Worm (Caenorhabditis elegans) whole organism, L4 larva: ENCODE measurements around the gene F08F8.10.

ENCODE experiments used
- F10B5.3 ChIP-seq: sonication (generic microtip); optimal IDR thresholded peaks from 2 replicates; lab custom pipeline; 2016; ENCODE audit warnings: mild to moderate bottlenecking, missing genetic modification characterization, missing compliant biosample characterization
- F44E2.7 ChIP-seq: fragments of 200-800 bp; sonication (Bioruptor generic); IDR thresholded peaks from 2 replicates; pipeline ENCODE4 v2.1.2; 2022; ENCODE audit warnings: missing genetic modification characterization, missing compliant biosample characterization
- F49E8.2 ChIP-seq: sonication (generic microtip); optimal IDR thresholded peaks from 2 replicates; lab custom pipeline; 2016; ENCODE audit warnings: missing compliant biosample characterization, mild to moderate bottlenecking, missing genetic modification characterization, borderline replicate concordance
- R02D3.7 ChIP-seq: fragments of 150-350 bp; sonication (generic microtip); optimal IDR thresholded peaks from 3 replicates; lab custom pipeline; 2014; ENCODE audit warnings: missing biosample characterization, missing genetic modification characterization
- T20F7.1 ChIP-seq: fragments of 200-800 bp; sonication (Bioruptor generic); optimal IDR thresholded peaks from 2 replicates; lab custom pipeline; 2018; ENCODE audit warnings: mild to moderate bottlenecking, missing genetic modification characterization, missing compliant biosample characterization
- Y48G9A.11 ChIP-seq: fragments of 200-800 bp; sonication (Bioruptor generic); IDR thresholded peaks from 2 replicates; pipeline ENCODE4 v1.3.6; 2022; ENCODE audit warnings: missing genetic modification reagents, missing genetic modification characterization, missing compliant biosample characterization
- aly-2 ChIP-seq: sonication (generic microtip); optimal IDR thresholded peaks from 2 replicates; lab custom pipeline; 2018; ENCODE audit warnings: missing biosample characterization, missing genetic modification characterization
- ama-1 ChIP-seq: fragments of 150-350 bp; optimal IDR thresholded peaks from 2 replicates; lab custom pipeline; 2014; ENCODE audit warnings: inconsistent platforms, mixed read lengths
- ceh-32 ChIP-seq: sonication (generic microtip); optimal IDR thresholded peaks from 2 replicates; lab custom pipeline; 2016; ENCODE audit warnings: mild to moderate bottlenecking, missing genetic modification characterization, missing compliant biosample characterization; ENCODE audit not compliant: poor library complexity
- ceh-62 ChIP-seq: sonication (generic microtip); optimal IDR thresholded peaks from 2 replicates; lab custom pipeline; 2017; ENCODE audit warnings: missing biosample characterization, missing genetic modification characterization
- ceh-82 ChIP-seq: sonication (generic microtip); optimal IDR thresholded peaks from 2 replicates; lab custom pipeline; 2017; ENCODE audit warnings: missing biosample characterization, missing genetic modification characterization
- ctbp-1 ChIP-seq: fragments of 200-800 bp; sonication (Bioruptor generic); IDR thresholded peaks from 2 replicates; pipeline ENCODE4 v1.3.6; 2022; ENCODE audit warnings: missing genetic modification reagents, missing genetic modification characterization, missing compliant biosample characterization
- daf-19 ChIP-seq: fragments of 200-800 bp; sonication (Bioruptor generic); conservative IDR thresholded peaks from 2 replicates; pipeline ENCODE4 v1.3.6; 2022; ENCODE audit warnings: missing genetic modification characterization, missing compliant biosample characterization
- dmd-6 ChIP-seq: fragments of 200-800 bp; sonication (Bioruptor generic); IDR thresholded peaks from 2 replicates; pipeline ENCODE4 v1.3.6; 2022; ENCODE audit warnings: missing genetic modification reagents, missing genetic modification characterization, missing compliant biosample characterization
- dmd-9 ChIP-seq: fragments of 200-800 bp; sonication (Bioruptor generic); IDR thresholded peaks from 2 replicates; pipeline ENCODE4 v1.3.6; 2022; ENCODE audit warnings: missing genetic modification reagents, missing genetic modification characterization, missing compliant biosample characterization
- duxl-1 ChIP-seq: sonication (generic microtip); optimal IDR thresholded peaks from 2 replicates; lab custom pipeline; 2016; ENCODE audit warnings: mild to moderate bottlenecking, missing genetic modification characterization, moderate library complexity, missing compliant biosample characterization; ENCODE audit not compliant: poor library complexity
- egl-27 ChIP-seq: sonication (generic microtip); optimal IDR thresholded peaks from 3 replicates; lab custom pipeline; 2017; ENCODE audit warnings: missing biosample characterization, missing genetic modification reagents, missing genetic modification characterization
- fkh-10 ChIP-seq: fragments of 150-350 bp; optimal IDR thresholded peaks from 2 replicates; lab custom pipeline; 2014; ENCODE audit warnings: missing biosample characterization, missing genetic modification reagents, missing genetic modification characterization
- gei-8 ChIP-seq: fragments of 200-800 bp; sonication (Bioruptor generic); optimal IDR thresholded peaks from 2 replicates; lab custom pipeline; 2018; ENCODE audit warnings: mild to moderate bottlenecking, missing genetic modification characterization, missing compliant biosample characterization
- hlh-11 ChIP-seq: fragments of 200-800 bp; sonication (Bioruptor generic); optimal IDR thresholded peaks from 2 replicates; lab custom pipeline; 2018; ENCODE audit warnings: mild to moderate bottlenecking, missing genetic modification characterization, missing compliant biosample characterization
- jun-1 ChIP-seq: fragments of 150-350 bp; optimal IDR thresholded peaks from 2 replicates; lab custom pipeline; 2014; ENCODE audit warnings: missing biosample characterization, missing genetic modification reagents, missing genetic modification characterization
- lin-1 ChIP-seq: fragments of 200-800 bp; sonication (Bioruptor generic); IDR thresholded peaks from 2 replicates; pipeline ENCODE4 v1.3.6; 2022; ENCODE audit warnings: missing genetic modification reagents, missing genetic modification characterization, missing compliant biosample characterization
- lin-13 ChIP-seq: fragments of 150-350 bp; optimal IDR thresholded peaks from 2 replicates; lab custom pipeline; 2014; ENCODE audit warnings: missing biosample characterization, missing genetic modification reagents, missing genetic modification characterization
- lin-29 ChIP-seq: fragments of 200-800 bp; sonication (Bioruptor generic); IDR thresholded peaks from 2 replicates; pipeline ENCODE4 v1.3.6; 2022; ENCODE audit warnings: missing genetic modification reagents, missing genetic modification characterization, missing compliant biosample characterization
- lin-38 ChIP-seq: fragments of 200-800 bp; sonication (Bioruptor generic); IDR thresholded peaks from 2 replicates; pipeline ENCODE4 v1.3.6; 2022; ENCODE audit warnings: missing genetic modification reagents, missing genetic modification characterization, missing compliant biosample characterization
- madf-5 ChIP-seq, 2 experiments: fragments of 200-800 bp; sonication (Bioruptor generic); IDR thresholded peaks; 2 replicates each; pipeline ENCODE4 v1.3.6; 2022; ENCODE audit warnings: missing compliant biosample characterization in 2 of 2, missing genetic modification characterization in 2 of 2
- mep-1 ChIP-seq: fragments of 150-350 bp; sonication (generic microtip); optimal IDR thresholded peaks from 3 replicates; lab custom pipeline; 2014; ENCODE audit warnings: missing biosample characterization, missing genetic modification characterization
- nhr-102 ChIP-seq: sonication (generic microtip); optimal IDR thresholded peaks from 2 replicates; lab custom pipeline; 2016; ENCODE audit warnings: mild to moderate bottlenecking, missing genetic modification characterization, moderate library complexity, missing compliant biosample characterization
- nhr-28 ChIP-seq: fragments of 150-350 bp; optimal IDR thresholded peaks from 2 replicates; lab custom pipeline; 2014; ENCODE audit warnings: missing biosample characterization, missing genetic modification characterization
- pha-4 ChIP-seq, 2 experiments: fragments of 150-350 bp in 1 of 2; fragments of 200-800 bp in 1 of 2; sonication (Bioruptor generic) in 1 of 2; IDR thresholded peaks in 1 of 2; optimal IDR thresholded peaks in 1 of 2; 2 replicates each; pipeline versions ENCODE4 v1.3.6 to Lab custom; 2014 to 2022; ENCODE audit warnings: missing genetic modification characterization in 2 of 2, missing genetic modification reagents in 2 of 2, missing biosample characterization in 1 of 2, missing compliant biosample characterization in 1 of 2
- php-3 ChIP-seq: fragments of 200-800 bp; sonication (Bioruptor generic); IDR thresholded peaks from 2 replicates; pipeline ENCODE4 v1.3.6; 2022; ENCODE audit warnings: missing genetic modification reagents, missing genetic modification characterization, missing compliant biosample characterization
- pqm-1 ChIP-seq: sonication (generic microtip); optimal IDR thresholded peaks from 2 replicates; lab custom pipeline; 2017; ENCODE audit warnings: missing biosample characterization, missing genetic modification characterization
- saeg-2 ChIP-seq: fragments of 200-800 bp; sonication (Bioruptor generic); IDR thresholded peaks from 2 replicates; pipeline ENCODE4 v1.3.6; 2022; ENCODE audit warnings: missing genetic modification reagents, missing genetic modification characterization, missing compliant biosample characterization
- set-16 ChIP-seq: fragments of 200-800 bp; sonication (Bioruptor generic); IDR thresholded peaks from 2 replicates; pipeline ENCODE4 v1.3.6; 2022; ENCODE audit warnings: missing genetic modification reagents, missing genetic modification characterization, missing compliant biosample characterization
- skn-1 ChIP-seq: fragments of 150-350 bp; optimal IDR thresholded peaks from 2 replicates; lab custom pipeline; 2014; ENCODE audit warnings: missing biosample characterization, missing genetic modification characterization
- tag-97 ChIP-seq: fragments of 200-800 bp; sonication (Bioruptor generic); IDR thresholded peaks from 2 replicates; pipeline ENCODE4 v1.3.6; 2022; ENCODE audit warnings: missing genetic modification characterization, missing compliant biosample characterization
- tra-1 ChIP-seq: fragments of 200-800 bp; sonication (Bioruptor generic); IDR thresholded peaks from 2 replicates; pipeline ENCODE4 v1.3.6; 2022; ENCODE audit warnings: missing genetic modification reagents, missing genetic modification characterization, missing compliant biosample characterization
- unc-62 ChIP-seq, 3 experiments: fragments of 150-350 bp in 1 of 3; sonication (generic microtip); optimal IDR thresholded peaks in 2 of 3; peaks in 1 of 3; 1 replicate in 1 of 3; 2 replicates in 2 of 3; lab custom pipeline; 2014 to 2017; ENCODE audit warnings: missing biosample characterization in 3 of 3, missing genetic modification characterization in 3 of 3, missing genetic modification reagents in 3 of 3, missing genotype in 1 of 3
- zag-1 ChIP-seq: fragments of 150-350 bp; optimal IDR thresholded peaks from 2 replicates; lab custom pipeline; 2014; ENCODE audit warnings: missing biosample characterization, missing genetic modification characterization
- zfp-2 ChIP-seq: sonication (generic microtip); optimal IDR thresholded peaks from 2 replicates; lab custom pipeline; 2016; ENCODE audit warnings: mild to moderate bottlenecking, missing genetic modification characterization, missing compliant biosample characterization
- zip-11 ChIP-seq: fragments of 200-800 bp; sonication (Bioruptor generic); IDR thresholded peaks from 2 replicates; pipeline ENCODE4 v1.3.6; 2022; ENCODE audit warnings: missing genetic modification characterization, missing compliant biosample characterization

Gene F08F8.10

ce11 chrIII:7375434-7375833 is 18.2 kb upstream of the F08F8.10 start (continued):
- TF ChIP-seq zfp-2 (no peak), lin-38 (GFP tag; lab: Robert Waterston, UW) (no peak), gei-8 (GFP tag; lab: Kevin White, UChicago) (no peak), pha-4 (GFP tag; IDR thresholded peaks at IDR 0.05; lab: Robert Waterston, UW) (no peak), pha-4 (tag; optimal IDR thresholded peaks at IDR 0.05; lab: Kevin White, UChicago) (no peak), egl-27 (no peak), madf-5 (GFP tag; IDR thresholded peaks at IDR 0.05; lab: Robert Waterston, UW) (no peak), tag-97 (GFP tag; lab: Robert Waterston, UW) (no peak), mep-1 (tag; lab: Kevin White, UChicago) (peak; percentile 12), T20F7.1 (GFP tag; lab: Kevin White, UChicago) (no peak), dmd-6 (GFP tag; lab: Robert Waterston, UW) (peak; percentile 36; the same call in 1 of the 2 replicates), ceh-62 (tag; lab: Kevin White, UChicago) (no peak), tra-1 (GFP tag; lab: Robert Waterston, UW) (no peak), dmd-9 (GFP tag; lab: Robert Waterston, UW) (no peak), F44E2.7 (GFP tag; lab: Robert Waterston, UW) (no peak), lin-1 (GFP tag; lab: Robert Waterston, UW) (0 out of 2 replicates have a peak, but pooled peaks have one; percentile 38), F49E8.2 (tag; lab: Kevin White, UChicago) (no peak), nhr-28 (tag; lab: Kevin White, UChicago) (peak; percentile 83), fkh-10 (GFP tag; lab: Kevin White, UChicago) (no peak), saeg-2 (GFP tag; lab: Robert Waterston, UW) (no peak), hlh-11 (tag; lab: Kevin White, UChicago) (peak; percentile 76), skn-1 (tag; lab: Kevin White, UChicago) (no peak), set-16 (GFP tag; lab: Robert Waterston, UW) (no peak), php-3 (GFP tag; lab: Robert Waterston, UW) (peak; percentile 22; the same call in 1 of the 2 replicates), ceh-32 (tag; lab: Kevin White, UChicago) (no peak), ctbp-1 (no peak), duxl-1 (tag; lab: Kevin White, UChicago) (no peak), ama-1 (peak; percentile 3), ceh-82 (no peak), unc-62 (GFP tag; optimal IDR thresholded peaks at IDR 0.05 in 1 of 2; lab: Kevin White, UChicago) (peak in 1 of 2 experiments; percentile 96), unc-62 (tag; optimal IDR thresholded peaks at IDR 0.05; lab: Kevin White, UChicago) (no peak), R02D3.7 (tag; lab: Kevin White, UChicago) (no peak), aly-2 (tag; lab: Kevin White, UChicago) (no peak), jun-1 (no peak), lin-29 (GFP tag; lab: Robert Waterston, UW) (no peak), F10B5.3 (no peak), daf-19 (GFP tag; lab: Robert Waterston, UW) (no peak), pqm-1 (tag; lab: Kevin White, UChicago) (peak; percentile 80), Y48G9A.11 (no peak), zip-11 (GFP tag; lab: Robert Waterston, UW) (no peak), nhr-102 (tag; lab: Kevin White, UChicago) (no peak), zag-1 (tag; lab: Kevin White, UChicago) (no peak), lin-13 (GFP tag; lab: Kevin White, UChicago) (no peak)
